Fruit fly (Drosophila melanogaster) Kc167 (cell line): Measurements from ENCODE around the gene CG17005.

Experiments
- Myc ChIP-seq: fragments of >200 bp; optimal IDR thresholded peaks from 2 replicates; lab custom pipeline; 2017; ENCODE audit warnings: missing external identifiers
- Sin3A ChIP-seq: fragments of >200 bp; optimal IDR thresholded peaks from 2 replicates; lab custom pipeline; 2018; ENCODE audit warnings: missing external identifiers
- h ChIP-seq: fragments of >200 bp; optimal IDR thresholded peaks from 3 replicates; lab custom pipeline; 2018; ENCODE audit warnings: missing external identifiers
- psq ChIP-seq: fragments of >200 bp; optimal IDR thresholded peaks from 2 replicates; lab custom pipeline; 2017; ENCODE audit warnings: missing external identifiers

DNA sequence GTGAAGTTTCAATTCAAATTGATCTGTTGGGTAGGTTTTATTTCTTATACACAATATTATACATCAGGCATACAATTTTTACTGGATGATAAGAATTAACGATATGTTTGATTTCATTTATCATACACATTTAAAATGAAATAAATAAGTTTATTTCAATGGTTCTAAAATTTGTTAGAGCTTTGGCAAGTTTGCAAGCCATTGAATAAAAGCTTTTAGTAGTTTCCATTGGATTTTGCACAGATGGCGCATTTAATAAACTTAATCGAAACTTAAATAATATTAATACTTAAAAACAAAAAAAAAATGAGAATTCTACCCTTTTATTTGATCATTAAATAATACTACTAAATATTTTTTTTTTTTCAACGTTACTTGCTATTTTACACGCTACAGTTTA is 14.4 kb downstream of the CG17005 start:
- no peak for TF ChIP-seq psq (lab: Kevin White, UChicago)
- TF ChIP-seq h (lab: Kevin White, UChicago), result no peak
- no peak for TF ChIP-seq Myc (lab: Kevin White, UChicago)
- no peak for TF ChIP-seq Sin3A (lab: Kevin White, UChicago)
